Worm (Caenorhabditis elegans) whole organism, young adult: ENCODE data around the gene hira-1.

ENCODE experiments used
- F22D6.2 ChIP-seq: sonication (generic microtip); optimal IDR thresholded peaks from 2 replicates; lab custom pipeline; 2016; ENCODE audit warnings: mild to moderate bottlenecking, missing genetic modification characterization, missing compliant biosample characterization
- Y79H2A.3 ChIP-seq: fragments of 200-800 bp; sonication (Bioruptor generic); conservative IDR thresholded peaks from 2 replicates; pipeline ENCODE4 v1.3.6; 2022; ENCODE audit warnings: missing genetic modification reagents, missing genetic modification characterization, missing compliant biosample characterization
- ama-1 ChIP-seq, 3 experiments: fragments of 150-350 bp in 1 of 3; sonication (generic microtip) in 2 of 3; optimal IDR thresholded peaks; 2 replicates each; lab custom pipeline; 2014 to 2018; ENCODE audit warnings: missing biosample characterization in 2 of 3, missing genetic modification characterization in 2 of 3, missing genetic modification reagents in 2 of 3
- attf-5 ChIP-seq: fragments of 200-800 bp; sonication (Bioruptor generic); optimal IDR thresholded peaks from 2 replicates; lab custom pipeline; 2018; ENCODE audit warnings: mild to moderate bottlenecking, missing genetic modification characterization, missing compliant biosample characterization
- bed-2 ChIP-seq: fragments of 200-800 bp; sonication (Bioruptor generic); IDR thresholded peaks from 2 replicates; pipeline ENCODE4 v1.3.6; 2022; ENCODE audit warnings: missing genetic modification reagents, missing genetic modification characterization, missing compliant biosample characterization
- fkh-3 ChIP-seq: sonication (generic microtip); optimal IDR thresholded peaks from 2 replicates; lab custom pipeline; 2016; ENCODE audit warnings: mild to moderate bottlenecking, missing genetic modification characterization, missing compliant biosample characterization
- mxl-1 ChIP-seq: sonication (generic microtip); optimal IDR thresholded peaks from 2 replicates; lab custom pipeline; 2016; ENCODE audit warnings: missing genetic modification characterization, missing compliant biosample characterization
- nfya-2 ChIP-seq: fragments of 200-800 bp; sonication (Bioruptor generic); IDR thresholded peaks from 2 replicates; pipeline ENCODE4 v1.3.6; 2022; ENCODE audit warnings: missing genetic modification reagents, missing genetic modification characterization, missing compliant biosample characterization
- nhr-27 ChIP-seq: fragments of 200-800 bp; sonication (Bioruptor generic); optimal IDR thresholded peaks from 2 replicates; lab custom pipeline; 2018; ENCODE audit warnings: mild to moderate bottlenecking, missing genetic modification characterization, moderate library complexity, missing compliant biosample characterization
- pbrm-1 ChIP-seq: fragments of 200-800 bp; sonication (Bioruptor generic); IDR thresholded peaks from 2 replicates; pipeline ENCODE4 v1.3.6; 2022; ENCODE audit warnings: missing genetic modification reagents, missing genetic modification characterization, missing compliant biosample characterization
- pha-4 ChIP-seq: fragments of 150-350 bp; sonication (generic microtip); optimal IDR thresholded peaks from 2 replicates; lab custom pipeline; 2014; ENCODE audit warnings: missing biosample characterization, missing genetic modification reagents, missing genetic modification characterization
- somi-1 ChIP-seq: fragments of 200-800 bp; sonication (Bioruptor generic); optimal IDR thresholded peaks from 2 replicates; lab custom pipeline; 2018; ENCODE audit warnings: mild to moderate bottlenecking, missing genetic modification characterization, missing compliant biosample characterization
- xnd-1 ChIP-seq: sonication (generic microtip); optimal IDR thresholded peaks from 2 replicates; lab custom pipeline; 2016; ENCODE audit warnings: missing genotype, missing genetic modification reagents, missing genetic modification characterization, missing compliant biosample characterization

- TF ChIP-seq somi-1 (GFP tag; lab: Kevin White, UChicago) = no peak
- TF ChIP-seq ama-1 (optimal IDR thresholded peaks at IDR 0.05; lab: Kevin White, UChicago) = no peak
- TF ChIP-seq ama-1 (GFP tag; optimal IDR thresholded peaks at IDR 0.05; lab: Kevin White, UChicago) = no peak
- no peak for TF ChIP-seq nfya-2
- no peak for TF ChIP-seq nhr-27
- no peak for TF ChIP-seq pbrm-1 (GFP tag; lab: Robert Waterston, UW)
- no peak for TF ChIP-seq bed-2
- no peak for TF ChIP-seq mxl-1 (tag; lab: Kevin White, UChicago)
- no peak for TF ChIP-seq F22D6.2 (tag; lab: Kevin White, UChicago)
- TF ChIP-seq attf-5 (GFP tag; lab: Kevin White, UChicago) = no peak
- TF ChIP-seq fkh-3 (tag; lab: Kevin White, UChicago) = no peak
- peak; percentile 82 for TF ChIP-seq xnd-1 (tag; lab: Kevin White, UChicago)
- TF ChIP-seq pha-4 (tag; lab: Kevin White, UChicago) = no peak
- TF ChIP-seq Y79H2A.3 (GFP tag; lab: Robert Waterston, UW) = no peak
Measured at ce11 chrIII:5208992-5209391, 18.1 kb downstream of the hira-1 start, which contains the start of gene syx-16.
